Worm (Caenorhabditis elegans) whole organism, mixed stage, embryonic: ENCODE results near the gene gmn-1.

Experiments used
- ceh-39 ChIP-seq: fragments of 150-350 bp; optimal IDR thresholded peaks from 2 replicates; lab custom pipeline; 2014; ENCODE audit warnings: missing biosample characterization, missing genetic modification characterization
- ceh-43 ChIP-seq: fragments of 200-800 bp; sonication (Bioruptor generic); optimal IDR thresholded peaks from 2 replicates; lab custom pipeline; 2018; ENCODE audit warnings: mild to moderate bottlenecking, missing genetic modification characterization, moderate library complexity, missing compliant biosample characterization
- ces-1 ChIP-seq: fragments of 150-350 bp; optimal IDR thresholded peaks from 2 replicates; lab custom pipeline; 2014; ENCODE audit warnings: missing biosample characterization, missing genetic modification reagents, missing genetic modification characterization
- elt-3 ChIP-seq: fragments of 150-350 bp; optimal IDR thresholded peaks from 2 replicates; lab custom pipeline; 2014; ENCODE audit warnings: missing biosample characterization, missing genetic modification characterization
- ham-2 ChIP-seq: fragments of 200-800 bp; sonication (Bioruptor generic); optimal IDR thresholded peaks from 2 replicates; lab custom pipeline; 2018; ENCODE audit warnings: mild to moderate bottlenecking, missing genetic modification characterization, missing compliant biosample characterization
- lin-13 ChIP-seq: fragments of 150-350 bp; optimal IDR thresholded peaks from 2 replicates; lab custom pipeline; 2014; ENCODE audit warnings: missing biosample characterization, missing genetic modification characterization
- lsy-2 ChIP-seq: fragments of 150-350 bp; optimal IDR thresholded peaks from 2 replicates; lab custom pipeline; 2014; ENCODE audit warnings: missing biosample characterization, missing genetic modification characterization
- nhr-12 ChIP-seq: fragments of 150-350 bp; optimal IDR thresholded peaks from 2 replicates; lab custom pipeline; 2014; ENCODE audit warnings: missing biosample characterization, missing genetic modification characterization
- sptf-1 ChIP-seq: sonication (generic microtip); optimal IDR thresholded peaks from 2 replicates; lab custom pipeline; 2017; ENCODE audit warnings: mild to moderate bottlenecking, missing genetic modification characterization, moderate library complexity, missing compliant biosample characterization
- unc-39 ChIP-seq: fragments of 150-350 bp; optimal IDR thresholded peaks from 2 replicates; lab custom pipeline; 2014; ENCODE audit warnings: missing biosample characterization, missing genetic modification characterization
- ztf-11 ChIP-seq: fragments of 150-350 bp; optimal IDR thresholded peaks from 2 replicates; lab custom pipeline; 2014; ENCODE audit warnings: missing biosample characterization, missing genetic modification characterization

DNA sequence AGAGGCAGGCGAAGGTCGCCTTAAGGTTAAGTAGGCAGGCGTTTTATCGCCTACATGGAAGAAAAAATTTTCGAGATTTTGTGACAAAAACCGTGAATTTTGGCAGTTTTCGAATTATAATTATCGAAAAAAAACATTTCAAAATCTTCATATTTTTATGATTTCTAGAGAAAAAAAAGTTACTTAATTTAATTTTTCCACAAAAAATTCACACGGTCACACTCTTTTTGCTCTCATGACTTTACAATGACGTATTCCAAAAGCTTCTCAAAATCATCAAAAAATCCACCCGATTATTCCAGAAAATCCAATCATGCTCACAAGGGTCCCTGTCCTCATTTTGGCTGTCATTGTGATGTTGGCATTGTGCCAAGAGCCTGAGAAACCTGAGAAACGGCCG, 39.0 kb downstream of the gmn-1 start, which contains the start of gene lury-1:
- TF ChIP-seq sptf-1 (tag; lab: Kevin White, UChicago): no peak
- no peak for TF ChIP-seq ces-1
- no peak for TF ChIP-seq nhr-12 (tag; lab: Kevin White, UChicago)
- TF ChIP-seq lin-13 (tag; lab: Kevin White, UChicago): no peak
- TF ChIP-seq unc-39 (tag; lab: Kevin White, UChicago): no peak
- no peak for TF ChIP-seq elt-3 (tag; lab: Kevin White, UChicago)
- TF ChIP-seq ztf-11 (tag; lab: Kevin White, UChicago): no peak
- no peak for TF ChIP-seq ceh-39 (tag; lab: Kevin White, UChicago)
- no peak for TF ChIP-seq lsy-2 (tag; lab: Kevin White, UChicago)
- no peak for TF ChIP-seq ham-2 (GFP tag; lab: Kevin White, UChicago)
- no peak for TF ChIP-seq ceh-43 (GFP tag; lab: Kevin White, UChicago)
